Worm (Caenorhabditis elegans) whole organism, L4 larva: Measurements from ENCODE around the gene mre-11.

Source experiments
- D1046.2 ChIP-seq: fragments of 200-800 bp; sonication (Bioruptor generic); IDR thresholded peaks from 2 replicates; pipeline ENCODE4 v1.3.6; 2022; ENCODE audit warnings: missing genetic modification characterization, missing compliant biosample characterization
- F26F4.8 ChIP-seq: fragments of 200-800 bp; sonication (Bioruptor generic); conservative IDR thresholded peaks from 2 replicates; pipeline ENCODE4 v1.3.6; 2022; ENCODE audit warnings: missing genetic modification characterization, missing compliant biosample characterization
- R02D3.7 ChIP-seq: fragments of 150-350 bp; sonication (generic microtip); optimal IDR thresholded peaks from 3 replicates; lab custom pipeline; 2014; ENCODE audit warnings: missing biosample characterization, missing genetic modification characterization
- T20F7.1 ChIP-seq: fragments of 200-800 bp; sonication (Bioruptor generic); optimal IDR thresholded peaks from 2 replicates; lab custom pipeline; 2018; ENCODE audit warnings: mild to moderate bottlenecking, missing genetic modification characterization, missing compliant biosample characterization
- Y48G9A.11 ChIP-seq: fragments of 200-800 bp; sonication (Bioruptor generic); IDR thresholded peaks from 2 replicates; pipeline ENCODE4 v1.3.6; 2022; ENCODE audit warnings: missing genetic modification reagents, missing genetic modification characterization, missing compliant biosample characterization
- Y5F2A.4 ChIP-seq: fragments of 200-800 bp; sonication (Bioruptor generic); optimal IDR thresholded peaks from 2 replicates; lab custom pipeline; 2018; ENCODE audit warnings: mild to moderate bottlenecking, missing genetic modification characterization, missing compliant biosample characterization
- ZK546.5 ChIP-seq, 2 experiments: sonication (generic microtip); optimal IDR thresholded peaks; 2 replicates each; lab custom pipeline; 2017; ENCODE audit warnings: missing biosample characterization in 2 of 2, missing genetic modification characterization in 2 of 2
- aha-1 ChIP-seq: fragments of 150-350 bp; peaks from one replicate; lab custom pipeline; 2014; ENCODE audit warnings: missing biosample characterization, missing genetic modification characterization
- arid-1 ChIP-seq: fragments of 200-800 bp; sonication (Bioruptor generic); conservative IDR thresholded peaks from 2 replicates; pipeline ENCODE4 v1.3.6; 2022; ENCODE audit warnings: missing genetic modification reagents, missing genetic modification characterization, missing compliant biosample characterization
- ceh-32 ChIP-seq: sonication (generic microtip); optimal IDR thresholded peaks from 2 replicates; lab custom pipeline; 2016; ENCODE audit warnings: mild to moderate bottlenecking, missing genetic modification characterization, missing compliant biosample characterization; ENCODE audit not compliant: poor library complexity
- ceh-62 ChIP-seq: sonication (generic microtip); optimal IDR thresholded peaks from 2 replicates; lab custom pipeline; 2017; ENCODE audit warnings: missing biosample characterization, missing genetic modification characterization
- ceh-82 ChIP-seq: sonication (generic microtip); optimal IDR thresholded peaks from 2 replicates; lab custom pipeline; 2017; ENCODE audit warnings: missing biosample characterization, missing genetic modification characterization
- ces-1 ChIP-seq: fragments of 150-350 bp; sonication (generic microtip); optimal IDR thresholded peaks from 4 replicates; lab custom pipeline; 2014; ENCODE audit warnings: missing biosample characterization, missing genetic modification reagents, missing genetic modification characterization
- cey-2 ChIP-seq: sonication (generic microtip); optimal IDR thresholded peaks from 3 replicates; lab custom pipeline; 2017; ENCODE audit warnings: missing genetic modification characterization, mild to moderate bottlenecking, missing compliant biosample characterization, antibody characterized with exemption, borderline replicate concordance; ENCODE audit not compliant: insufficient read depth
- daf-16 ChIP-seq, 3 experiments: sonication (generic microtip); optimal IDR thresholded peaks; 2 replicates each; lab custom pipeline; 2016 to 2017; ENCODE audit warnings: missing genetic modification characterization in 3 of 3, missing genetic modification reagents in 3 of 3, mild to moderate bottlenecking in 2 of 3, missing compliant biosample characterization in 2 of 3, missing biosample characterization in 1 of 3, moderate library complexity in 1 of 3
- daf-8 ChIP-seq: fragments of 200-800 bp; sonication (Bioruptor generic); IDR thresholded peaks from 2 replicates; pipeline ENCODE4 v1.3.6; 2022; ENCODE audit warnings: missing genetic modification characterization, missing compliant biosample characterization
- dmd-8 ChIP-seq: fragments of 200-800 bp; sonication (Bioruptor generic); IDR thresholded peaks from 2 replicates; pipeline ENCODE4 v1.3.6; 2022; ENCODE audit warnings: missing genetic modification characterization, missing compliant biosample characterization
- dmd-9 ChIP-seq: fragments of 200-800 bp; sonication (Bioruptor generic); IDR thresholded peaks from 2 replicates; pipeline ENCODE4 v1.3.6; 2022; ENCODE audit warnings: missing genetic modification reagents, missing genetic modification characterization, missing compliant biosample characterization
- duxl-1 ChIP-seq: sonication (generic microtip); optimal IDR thresholded peaks from 2 replicates; lab custom pipeline; 2016; ENCODE audit warnings: mild to moderate bottlenecking, missing genetic modification characterization, moderate library complexity, missing compliant biosample characterization; ENCODE audit not compliant: poor library complexity
- dve-1 ChIP-seq: sonication (generic microtip); optimal IDR thresholded peaks from 2 replicates; lab custom pipeline; 2017; ENCODE audit warnings: antibody characterized with exemption, mild to moderate bottlenecking, missing genetic modification characterization, missing compliant biosample characterization; ENCODE audit not compliant: insufficient read depth
- gei-8 ChIP-seq: fragments of 200-800 bp; sonication (Bioruptor generic); optimal IDR thresholded peaks from 2 replicates; lab custom pipeline; 2018; ENCODE audit warnings: mild to moderate bottlenecking, missing genetic modification characterization, missing compliant biosample characterization
- hif-1 ChIP-seq, 2 experiments: sonication (generic microtip); optimal IDR thresholded peaks; 2 replicates each; lab custom pipeline; 2016 to 2017; ENCODE audit warnings: missing compliant biosample characterization in 2 of 2, missing genetic modification characterization in 2 of 2, missing genetic modification reagents in 2 of 2, missing genotype in 2 of 2, mild to moderate bottlenecking in 1 of 2
- hmg-1.1 ChIP-seq: fragments of 200-800 bp; sonication (Bioruptor generic); IDR thresholded peaks from 2 replicates; pipeline ENCODE4 v1.3.6; 2022; ENCODE audit warnings: missing genetic modification reagents, missing genetic modification characterization, missing compliant biosample characterization
- jun-1 ChIP-seq: fragments of 150-350 bp; optimal IDR thresholded peaks from 2 replicates; lab custom pipeline; 2014; ENCODE audit warnings: missing biosample characterization, missing genetic modification reagents, missing genetic modification characterization
- lin-38 ChIP-seq: fragments of 200-800 bp; sonication (Bioruptor generic); IDR thresholded peaks from 2 replicates; pipeline ENCODE4 v1.3.6; 2022; ENCODE audit warnings: missing genetic modification reagents, missing genetic modification characterization, missing compliant biosample characterization
- lin-39 ChIP-seq: fragments of 150-350 bp; optimal IDR thresholded peaks from 2 replicates; lab custom pipeline; 2014; ENCODE audit warnings: missing biosample characterization, missing genetic modification reagents, missing genetic modification characterization
- madf-5 ChIP-seq, 2 experiments: fragments of 200-800 bp; sonication (Bioruptor generic); IDR thresholded peaks; 2 replicates each; pipeline ENCODE4 v1.3.6; 2022; ENCODE audit warnings: missing compliant biosample characterization in 2 of 2, missing genetic modification characterization in 2 of 2
- madf-9 ChIP-seq: fragments of 200-800 bp; sonication (Bioruptor generic); conservative IDR thresholded peaks from 2 replicates; pipeline ENCODE4 v1.3.6; 2022; ENCODE audit warnings: missing genetic modification reagents, missing genetic modification characterization, missing compliant biosample characterization
- mdt-29 ChIP-seq: fragments of 200-800 bp; sonication (Bioruptor generic); IDR thresholded peaks from 2 replicates; pipeline ENCODE4 v1.3.6; 2022; ENCODE audit warnings: missing genetic modification reagents, missing genetic modification characterization, missing compliant biosample characterization
- mep-1 ChIP-seq: fragments of 150-350 bp; sonication (generic microtip); optimal IDR thresholded peaks from 3 replicates; lab custom pipeline; 2014; ENCODE audit warnings: missing biosample characterization, missing genetic modification characterization
- mes-2 ChIP-seq: sonication (generic microtip); optimal IDR thresholded peaks from 2 replicates; lab custom pipeline; 2016; ENCODE audit warnings: missing genotype, mild to moderate bottlenecking, missing genetic modification characterization, missing compliant biosample characterization; ENCODE audit not compliant: poor library complexity, severe bottlenecking
- mxl-3 ChIP-seq: fragments of 200-800 bp; sonication (Bioruptor generic); optimal IDR thresholded peaks from 2 replicates; lab custom pipeline; 2018; ENCODE audit warnings: mild to moderate bottlenecking, missing genetic modification characterization, missing compliant biosample characterization
- nhr-102 ChIP-seq: sonication (generic microtip); optimal IDR thresholded peaks from 2 replicates; lab custom pipeline; 2016; ENCODE audit warnings: mild to moderate bottlenecking, missing genetic modification characterization, moderate library complexity, missing compliant biosample characterization
- nhr-111 ChIP-seq: fragments of 200-800 bp; sonication (Bioruptor generic); optimal IDR thresholded peaks from 2 replicates; lab custom pipeline; 2018; ENCODE audit warnings: mild to moderate bottlenecking, missing genetic modification characterization, missing compliant biosample characterization
- nhr-237 ChIP-seq: sonication (generic microtip); optimal IDR thresholded peaks from 2 replicates; lab custom pipeline; 2017; ENCODE audit warnings: missing biosample characterization, missing genetic modification characterization
- nhr-28 ChIP-seq: fragments of 150-350 bp; optimal IDR thresholded peaks from 2 replicates; lab custom pipeline; 2014; ENCODE audit warnings: missing biosample characterization, missing genetic modification characterization
- nhr-48 ChIP-seq: sonication (generic microtip); optimal IDR thresholded peaks from 2 replicates; lab custom pipeline; 2016; ENCODE audit warnings: mild to moderate bottlenecking, missing genetic modification characterization, missing compliant biosample characterization
- nhr-77 ChIP-seq: fragments of 150-350 bp; optimal IDR thresholded peaks from 2 replicates; lab custom pipeline; 2014; ENCODE audit warnings: missing biosample characterization, missing genetic modification characterization
- pha-4 ChIP-seq, 2 experiments: fragments of 150-350 bp in 1 of 2; fragments of 200-800 bp in 1 of 2; sonication (Bioruptor generic) in 1 of 2; IDR thresholded peaks in 1 of 2; optimal IDR thresholded peaks in 1 of 2; 2 replicates each; pipeline versions ENCODE4 v1.3.6 to Lab custom; 2014 to 2022; ENCODE audit warnings: missing genetic modification characterization in 2 of 2, missing genetic modification reagents in 2 of 2, missing biosample characterization in 1 of 2, missing compliant biosample characterization in 1 of 2
- set-16 ChIP-seq: fragments of 200-800 bp; sonication (Bioruptor generic); IDR thresholded peaks from 2 replicates; pipeline ENCODE4 v1.3.6; 2022; ENCODE audit warnings: missing genetic modification reagents, missing genetic modification characterization, missing compliant biosample characterization
- spr-3 ChIP-seq: fragments of 200-800 bp; sonication (Bioruptor generic); optimal IDR thresholded peaks from 2 replicates; lab custom pipeline; 2018; ENCODE audit warnings: mild to moderate bottlenecking, missing genetic modification characterization, missing compliant biosample characterization
- tra-1 ChIP-seq: fragments of 200-800 bp; sonication (Bioruptor generic); IDR thresholded peaks from 2 replicates; pipeline ENCODE4 v1.3.6; 2022; ENCODE audit warnings: missing genetic modification reagents, missing genetic modification characterization, missing compliant biosample characterization
- vab-7 ChIP-seq: fragments of 200-800 bp; sonication (Bioruptor generic); IDR thresholded peaks from 2 replicates; pipeline ENCODE4 v1.3.6; 2022; ENCODE audit warnings: missing genetic modification reagents, missing genetic modification characterization, missing compliant biosample characterization
- zfp-2 ChIP-seq: sonication (generic microtip); optimal IDR thresholded peaks from 2 replicates; lab custom pipeline; 2016; ENCODE audit warnings: mild to moderate bottlenecking, missing genetic modification characterization, missing compliant biosample characterization
- zfp-3 ChIP-seq: fragments of 200-800 bp; sonication (Bioruptor generic); conservative IDR thresholded peaks from 2 replicates; pipeline ENCODE4 v1.3.6; 2022; ENCODE audit warnings: missing genetic modification reagents, missing genetic modification characterization, missing compliant biosample characterization
- ztf-11 ChIP-seq: fragments of 150-350 bp; optimal IDR thresholded peaks from 2 replicates; lab custom pipeline; 2014; ENCODE audit warnings: missing biosample characterization, missing genetic modification characterization
- ztf-7 ChIP-seq: fragments of 150-350 bp; optimal IDR thresholded peaks from 2 replicates; lab custom pipeline; 2014; ENCODE audit warnings: missing biosample characterization, missing genetic modification characterization

mre-11 gene

ce11 chrV:10730824-10731416, 5.7 kb downstream of the mre-11 start (continued):
- TF ChIP-seq nhr-48 (tag; lab: Kevin White, UChicago) (no peak), lin-39 (tag; lab: Kevin White, UChicago) (no peak), aha-1 (peak; percentile 59), gei-8 (GFP tag; lab: Kevin White, UChicago) (no peak), dmd-8 (GFP tag; lab: Robert Waterston, UW) (no peak), daf-8 (GFP tag; lab: Robert Waterston, UW) (no peak), Y5F2A.4 (GFP tag; lab: Kevin White, UChicago) (no peak), lin-38 (GFP tag; lab: Robert Waterston, UW) (no peak), nhr-28 (tag; lab: Kevin White, UChicago) (peak; percentile 87), nhr-102 (no peak), ceh-32 (tag; lab: Kevin White, UChicago) (no peak), ztf-7 (tag; lab: Kevin White, UChicago) (no peak), R02D3.7 (tag; lab: Kevin White, UChicago) (no peak), jun-1 (tag; lab: Kevin White, UChicago) (no peak), ZK546.5 (tag; optimal IDR thresholded peaks at IDR 0.05; lab: Kevin White, UChicago) (no peak), set-16 (GFP tag; lab: Robert Waterston, UW) (no peak), nhr-237 (tag; lab: Kevin White, UChicago) (no peak), hmg-1.1 (GFP tag; lab: Robert Waterston, UW) (no peak), hif-1 (tag; optimal IDR thresholded peaks at IDR 0.05; lab: Kevin White, UChicago) (peak in 1 of 2 experiments; percentile 56), mes-2 (tag; lab: Kevin White, UChicago) (no peak), Y48G9A.11 (GFP tag; lab: Robert Waterston, UW) (no peak), daf-16 (GFP tag; optimal IDR thresholded peaks at IDR 0.05; lab: Kevin White, UChicago) (peak in 1 of 2 experiments; percentile 45), daf-16 (tag; optimal IDR thresholded peaks at IDR 0.05; lab: Kevin White, UChicago) (no peak), duxl-1 (tag; lab: Kevin White, UChicago) (no peak), arid-1 (GFP tag; lab: Robert Waterston, UW) (no peak), ces-1 (GFP tag; lab: Kevin White, UChicago) (no peak), mxl-3 (GFP tag; lab: Kevin White, UChicago) (no peak), cey-2 (tag; lab: Kevin White, UChicago) (no peak), dve-1 (tag; lab: Kevin White, UChicago) (no peak), F26F4.8 (GFP tag; lab: Robert Waterston, UW) (no peak), tra-1 (GFP tag; lab: Robert Waterston, UW) (no peak), nhr-111 (GFP tag; lab: Kevin White, UChicago) (no peak), ceh-82 (tag; lab: Kevin White, UChicago) (no peak), mdt-29 (GFP tag; lab: Robert Waterston, UW) (no peak)
- TF ChIP-seq, all 104 proteins: peak for 9

- 0 out of 2 replicates have a peak, but pooled peaks have one; percentile 11 for TF ChIP-seq pha-4 (GFP tag; IDR thresholded peaks at IDR 0.05; lab: Robert Waterston, UW)
- TF ChIP-seq pha-4 (tag; optimal IDR thresholded peaks at IDR 0.05; lab: Kevin White, UChicago) = no peak
- no peak for TF ChIP-seq madf-9 (GFP tag; lab: Robert Waterston, UW)
- TF ChIP-seq vab-7 (GFP tag; lab: Robert Waterston, UW) = no peak
- peak; percentile 23 for TF ChIP-seq gei-8 (GFP tag; lab: Kevin White, UChicago)
- no peak for TF ChIP-seq zfp-2
- no peak for TF ChIP-seq madf-5 (GFP tag; IDR thresholded peaks at IDR 0.05; lab: Robert Waterston, UW)
- no peak for TF ChIP-seq aha-1
- peak in 1 of 2 experiments; percentile 10 for TF ChIP-seq hif-1 (tag; optimal IDR thresholded peaks at IDR 0.05; lab: Kevin White, UChicago)
- TF ChIP-seq zfp-3 (GFP tag; lab: Robert Waterston, UW) = no peak
- TF ChIP-seq D1046.2 (GFP tag; lab: Robert Waterston, UW) = no peak
- TF ChIP-seq mep-1 (tag; lab: Kevin White, UChicago) = peak; percentile 42
- no peak for TF ChIP-seq ceh-62
- no peak for TF ChIP-seq dmd-9 (GFP tag; lab: Robert Waterston, UW)
- peak; percentile 2 for TF ChIP-seq T20F7.1 (GFP tag; lab: Kevin White, UChicago)
- peak; percentile 14 for TF ChIP-seq nhr-77 (tag; lab: Kevin White, UChicago)
- no peak for TF ChIP-seq spr-3 (GFP tag; lab: Kevin White, UChicago)
- TF ChIP-seq hmg-1.1 (GFP tag; lab: Robert Waterston, UW) = 0 out of 2 replicates have a peak, but pooled peaks have one; percentile 21
- no peak for TF ChIP-seq ztf-11 (tag; lab: Kevin White, UChicago)
These were observed 7.2 kb downstream of the mre-11 start for ce11 chrV:10729456-10729904.
